Worm (Caenorhabditis elegans): ENCODE results near the gene mre-11.

- no peak for TF ChIP-seq nhr-76 (tag; optimal IDR thresholded peaks at IDR 0.05)
- no peak for TF ChIP-seq lsy-2 (tag; optimal IDR thresholded peaks at IDR 0.05)
- no peak for TF ChIP-seq zip-8 (tag; optimal IDR thresholded peaks at IDR 0.05)
- no peak for TF ChIP-seq unc-62 (GFP tag; optimal IDR thresholded peaks at IDR 0.05)
These were observed 49.1 kb downstream of the mre-11 start, which contains the start of gene F29F11.20 for ce11 chrV:10687601-10688000.
